Worm (Caenorhabditis elegans): ENCODE measurements around the gene C35A5.5.

C35A5.5 gene

DNA sequence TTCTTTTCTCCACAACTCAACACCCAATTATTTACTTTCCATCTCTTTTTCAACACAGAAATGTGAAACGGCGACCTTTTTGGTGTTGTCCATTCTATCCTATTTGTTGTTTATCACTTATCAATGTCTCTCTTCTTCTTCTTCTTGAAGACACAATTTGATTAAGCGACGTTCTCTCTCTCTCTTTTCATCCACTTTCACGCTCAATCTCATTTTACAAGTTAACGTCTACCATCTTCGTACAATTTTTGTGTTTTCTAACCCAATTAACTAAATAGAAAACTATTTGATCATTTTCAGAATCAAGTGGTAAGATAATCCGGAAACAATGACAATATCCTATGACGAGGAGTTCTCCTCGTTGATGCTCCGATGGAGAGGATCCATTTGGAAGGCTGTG, 52.0 kb downstream of the C35A5.5 start, which contains the start of gene best-14:
TSS of gene best-14 (plus strand) at position 301 of the 400 bp plus-strand sequence.
- peak; percentile 10 for TF ChIP-seq lin-14 (GFP tag; optimal IDR thresholded peaks at IDR 0.05)
- no peak for TF ChIP-seq hlh-17 (GFP tag; optimal IDR thresholded peaks at IDR 0.05; ENCODE audit: borderline replicate concordance)
- TF ChIP-seq C04F5.9 (tag; optimal IDR thresholded peaks at IDR 0.05), result no peak
- peak; percentile 64 for TF ChIP-seq blmp-1 (tag; optimal IDR thresholded peaks at IDR 0.05)

All from whole organism, L1 larva.